Fruit fly (Drosophila melanogaster): ENCODE measurements around the gene Ids.
A peak's percentile ranks its signal among the peaks of the same experiment; 100 is the strongest.

Gene Ids

dm6 chr3L:3351814-3352359 is 26.2 kb upstream of the Ids start:
- no peak for TF ChIP-seq tai (GFP tag; optimal IDR thresholded peaks at IDR 0.05)
- TF ChIP-seq Dfd (GFP tag; optimal IDR thresholded peaks at IDR 0.05), result no peak
- no peak for TF ChIP-seq usp (GFP tag; optimal IDR thresholded peaks at IDR 0.05)
- TF ChIP-seq Dif (GFP tag; optimal IDR thresholded peaks at IDR 0.05; ENCODE audit: partially characterized antibody), result no peak
- no peak for TF ChIP-seq woc (GFP tag; optimal IDR thresholded peaks at IDR 0.05)
- TF ChIP-seq CG9705 (GFP tag; optimal IDR thresholded peaks at IDR 0.05), result no peak
- no peak for TF ChIP-seq Vsx2 (GFP tag; optimal IDR thresholded peaks at IDR 0.05; ENCODE audit: partially characterized antibody)
- no peak for TF ChIP-seq Rel (GFP tag; optimal IDR thresholded peaks at IDR 0.05)
- TF ChIP-seq Rel (tag; optimal IDR thresholded peaks at IDR 0.05), result no peak
- TF ChIP-seq br (GFP tag; optimal IDR thresholded peaks at IDR 0.05), result no peak
- TF ChIP-seq Hnf4 (GFP tag; optimal IDR thresholded peaks at IDR 0.05), result no peak
- TF ChIP-seq dsf (GFP tag; optimal IDR thresholded peaks at IDR 0.05; ENCODE audit: borderline replicate concordance), result no peak

dm6 chr3L:3352516-3352915 is 25.6 kb upstream of the Ids start:
- TF ChIP-seq CG9705 (GFP tag; optimal IDR thresholded peaks at IDR 0.05), result no peak
- no peak for TF ChIP-seq usp (GFP tag; optimal IDR thresholded peaks at IDR 0.05)
- no peak for TF ChIP-seq Hr78 (GFP tag; optimal IDR thresholded peaks at IDR 0.05)
- no peak for TF ChIP-seq Jra (GFP tag; optimal IDR thresholded peaks at IDR 0.05)

- TF ChIP-seq psq (GFP tag; optimal IDR thresholded peaks at IDR 0.05), result no peak
- no peak for TF ChIP-seq brk (GFP tag; optimal IDR thresholded peaks at IDR 0.05)
- no peak for TF ChIP-seq N (GFP tag; optimal IDR thresholded peaks at IDR 0.05)
- no peak for TF ChIP-seq dsf (GFP tag; optimal IDR thresholded peaks at IDR 0.05; ENCODE audit: borderline replicate concordance)
- no peak for TF ChIP-seq GATAd (GFP tag; optimal IDR thresholded peaks at IDR 0.05)
- TF ChIP-seq Hr83 (GFP tag; optimal IDR thresholded peaks at IDR 0.05; ENCODE audit: poor library complexity, severe bottlenecking), result no peak
- no peak for TF ChIP-seq foxo (GFP tag; optimal IDR thresholded peaks at IDR 0.05)
- TF ChIP-seq ey (GFP tag; optimal IDR thresholded peaks at IDR 0.05), result no peak
- TF ChIP-seq CG9705 (GFP tag; optimal IDR thresholded peaks at IDR 0.05), result no peak
Measured at dm6 chr3L:3353297-3353696, 24.8 kb upstream of the Ids start.

- no peak for TF ChIP-seq CrebA (GFP tag; optimal IDR thresholded peaks at IDR 0.05; ENCODE audit: borderline replicate concordance)
- TF ChIP-seq Rel (GFP tag; optimal IDR thresholded peaks at IDR 0.05), result no peak
- peak; percentile 64 for TF ChIP-seq Rel (tag; optimal IDR thresholded peaks at IDR 0.05)
Measured at dm6 chr3L:3369256-3369655, 8.8 kb upstream of the Ids start, which contains the start of gene Drs. TSS of gene Drs (plus strand) at chr3L:3369556.

- TF ChIP-seq Myc (optimal IDR thresholded peaks at IDR 0.05) (peak; percentile 78), Sp1 (GFP tag; optimal IDR thresholded peaks at IDR 0.05) (no peak), Rel (GFP tag; optimal IDR thresholded peaks at IDR 0.05) (no peak), Rel (tag; optimal IDR thresholded peaks at IDR 0.05) (peak; percentile 31)
Measured at dm6 chr3L:3373994-3374623, 4.0 kb upstream of the Ids start, which contains the start of the genes Ythdc1 and CG12010. TSS of gene Ythdc1 (minus strand) at chr3L:3374170. TSS of gene CG12010 (plus strand) at chr3L:3374282.

- no peak for TF ChIP-seq Dfd (GFP tag; optimal IDR thresholded peaks at IDR 0.05)
- TF ChIP-seq br (GFP tag; optimal IDR thresholded peaks at IDR 0.05), result peak; percentile 47
Measured at dm6 chr3L:3376551-3376950, 1.5 kb upstream of the Ids start, which contains the start of gene CG12012. TSS of gene CG12012 (plus strand) at chr3L:3376757.

dm6 chr3L:3377247-3377964 is 662 bp upstream of the Ids start:
- TF ChIP-seq CrebA (GFP tag; optimal IDR thresholded peaks at IDR 0.05; ENCODE audit: borderline replicate concordance) (no peak), Rel (GFP tag; optimal IDR thresholded peaks at IDR 0.05) (no peak), Rel (tag; optimal IDR thresholded peaks at IDR 0.05) (peak; percentile 78), br (GFP tag; optimal IDR thresholded peaks at IDR 0.05) (no peak), rgr (GFP tag; optimal IDR thresholded peaks at IDR 0.05) (no peak), CG9705 (GFP tag; optimal IDR thresholded peaks at IDR 0.05) (no peak), Hnf4 (GFP tag; optimal IDR thresholded peaks at IDR 0.05) (no peak)
